Worm (Caenorhabditis elegans) whole organism, midembryonic: ENCODE data around the gene T28A11.4.

Experiments used
- T22C8.4 ChIP-seq: fragments of 200-800 bp; sonication (Bioruptor generic); IDR thresholded peaks from 2 replicates; pipeline ENCODE4 v1.3.6; 2022; ENCODE audit warnings: missing genetic modification characterization, missing compliant biosample characterization
- cog-1 ChIP-seq: sonication (generic microtip); optimal IDR thresholded peaks from 2 replicates; lab custom pipeline; 2016; ENCODE audit warnings: missing genetic modification characterization, missing compliant biosample characterization
- flt-1 ChIP-seq: fragments of 200-800 bp; sonication (Bioruptor generic); IDR thresholded peaks from 2 replicates; pipeline ENCODE4 v1.3.6; 2022; ENCODE audit warnings: missing genetic modification characterization, missing compliant biosample characterization
- klf-2 ChIP-seq: fragments of 200-800 bp; sonication (Bioruptor generic); conservative IDR thresholded peaks from 2 replicates; pipeline ENCODE4 v1.3.6; 2022; ENCODE audit warnings: missing genetic modification reagents, missing genetic modification characterization, missing compliant biosample characterization
- med-1 ChIP-seq: sonication (generic microtip); optimal IDR thresholded peaks from 2 replicates; lab custom pipeline; 2017; ENCODE audit warnings: missing genetic modification characterization, mild to moderate bottlenecking, missing compliant biosample characterization, antibody characterized with exemption, missing genetic modification reagents; ENCODE audit not compliant: insufficient read depth
- ref-1 ChIP-seq: fragments of 200-800 bp; sonication (Bioruptor generic); conservative IDR thresholded peaks from 2 replicates; pipeline ENCODE4 v1.3.6; 2022; ENCODE audit warnings: missing genetic modification reagents, missing genetic modification characterization, missing compliant biosample characterization
- tab-1 ChIP-seq: fragments of 200-800 bp; sonication (Bioruptor generic); IDR thresholded peaks from 2 replicates; pipeline ENCODE4 v1.3.6; 2022; ENCODE audit warnings: missing genetic modification characterization, missing compliant biosample characterization
- ztf-23 ChIP-seq: fragments of 200-800 bp; sonication (Bioruptor generic); IDR thresholded peaks from 2 replicates; pipeline ENCODE4 v1.3.6; 2022; ENCODE audit warnings: missing genetic modification reagents, missing genetic modification characterization, missing compliant biosample characterization
- ztf-29 ChIP-seq: fragments of 200-800 bp; sonication (Bioruptor generic); IDR thresholded peaks from 2 replicates; pipeline ENCODE4 v1.3.6; 2022; ENCODE audit warnings: missing genetic modification reagents, missing genetic modification characterization, missing compliant biosample characterization

The T28A11.4 gene

ce11 chrV:3284629-3285028, 10.8 kb downstream of the T28A11.4 start, which contains the start of gene F35F10.5:
Gene F35F10.5, plus strand, starts transcription at chrV:3284929.
- TF ChIP-seq klf-2 (GFP tag; lab: Robert Waterston, UW) (no peak), ztf-23 (GFP tag; lab: Robert Waterston, UW) (0 out of 2 replicates have a peak, but pooled peaks have one; percentile 25), flt-1 (GFP tag; lab: Robert Waterston, UW) (no peak), med-1 (GFP tag; lab: Kevin White, UChicago) (no peak)

DNA sequence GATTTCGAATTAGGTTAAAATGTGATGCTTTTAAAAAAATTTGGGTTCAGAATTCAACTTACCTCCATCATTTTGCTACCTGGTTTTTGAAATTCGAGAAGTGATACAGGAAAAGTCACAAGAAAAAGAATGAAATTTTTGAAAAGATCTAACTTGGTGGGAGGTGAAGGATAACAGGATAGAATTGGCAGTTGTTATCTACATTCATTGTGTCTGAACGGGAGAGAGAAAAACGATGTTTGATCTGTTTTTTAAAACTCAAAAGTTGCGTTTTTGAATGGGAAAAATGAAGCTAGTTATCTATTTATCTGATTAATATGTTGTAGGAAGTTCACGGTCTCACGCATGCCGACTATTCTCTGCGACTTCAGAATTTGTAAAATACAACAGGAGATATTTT, 13.5 kb downstream of the T28A11.4 start, which contains the start of gene F35F10.7:
Gene F35F10.7 (minus strand): TSS at position 101 of the 400 bp plus-strand sequence.
- TF ChIP-seq ztf-29 (GFP tag; lab: Robert Waterston, UW) (no peak), T22C8.4 (no peak), ztf-23 (GFP tag; lab: Robert Waterston, UW) (no peak), med-1 (GFP tag; lab: Kevin White, UChicago) (no peak), flt-1 (GFP tag; lab: Robert Waterston, UW) (no peak), klf-2 (GFP tag; lab: Robert Waterston, UW) (no peak), tab-1 (GFP tag; lab: Robert Waterston, UW) (no peak)

- TF ChIP-seq klf-2 (GFP tag; lab: Robert Waterston, UW) (no peak), flt-1 (GFP tag; lab: Robert Waterston, UW) (no peak), tab-1 (GFP tag; lab: Robert Waterston, UW) (no peak), ztf-23 (GFP tag; lab: Robert Waterston, UW) (no peak), ztf-29 (GFP tag; lab: Robert Waterston, UW) (no peak), ref-1 (no peak), med-1 (GFP tag; lab: Kevin White, UChicago) (no peak), T22C8.4 (no peak)
Observed at ce11 chrV:3288134-3288533, 14.3 kb downstream of the T28A11.4 start.

DNA sequence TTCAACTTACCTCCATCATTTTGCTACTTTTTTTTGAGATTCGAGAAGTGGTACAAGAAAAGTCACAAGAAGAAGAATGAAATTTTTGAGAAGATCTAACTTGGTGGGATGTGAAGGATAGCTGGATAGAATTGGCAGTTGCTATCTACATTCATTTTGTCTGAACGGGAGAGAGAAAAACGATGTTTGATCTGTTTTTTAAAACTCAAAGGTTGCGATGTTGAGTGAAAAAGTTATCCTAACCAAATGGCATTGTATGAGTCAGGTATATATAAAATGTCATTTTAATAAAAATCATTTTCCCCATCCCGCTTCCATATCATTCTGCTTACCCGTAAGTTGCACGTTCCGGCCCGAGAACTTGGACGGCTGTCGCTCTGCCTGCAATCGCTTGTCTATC, 15.4 kb downstream of the T28A11.4 start, which contains the start of gene F35F10.6:
Gene F35F10.6 (minus strand): TSS at position 101 of the 400 bp plus-strand sequence.
- TF ChIP-seq flt-1 (GFP tag; lab: Robert Waterston, UW) (no peak), cog-1 (tag; lab: Kevin White, UChicago) (no peak), ztf-23 (GFP tag; lab: Robert Waterston, UW) (no peak), ztf-29 (GFP tag; lab: Robert Waterston, UW) (no peak), med-1 (GFP tag; lab: Kevin White, UChicago) (no peak)

DNA sequence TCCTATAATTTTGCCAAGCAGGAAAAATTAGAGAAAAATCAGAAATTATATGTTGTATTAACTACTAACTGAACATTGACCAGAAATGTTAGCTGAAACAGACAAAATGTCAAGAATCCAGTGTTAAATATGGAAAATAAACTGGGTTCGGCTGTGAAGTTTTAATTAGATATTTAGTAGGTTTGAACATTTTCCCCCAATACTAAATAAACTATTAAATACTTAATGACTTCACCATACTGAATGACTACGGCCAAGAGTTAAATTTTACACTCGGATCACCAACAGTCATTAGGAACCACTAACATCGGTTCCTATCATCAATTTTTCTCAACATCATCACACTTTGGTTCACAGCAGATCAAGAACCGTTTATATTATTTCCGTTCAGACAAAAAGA, 21.5 kb downstream of the T28A11.4 start:
- TF ChIP-seq ref-1 (no peak), ztf-29 (GFP tag; lab: Robert Waterston, UW) (no peak), tab-1 (GFP tag; lab: Robert Waterston, UW) (no peak), T22C8.4 (no peak), cog-1 (tag; lab: Kevin White, UChicago) (no peak), klf-2 (GFP tag; lab: Robert Waterston, UW) (no peak), med-1 (GFP tag; lab: Kevin White, UChicago) (no peak), flt-1 (GFP tag; lab: Robert Waterston, UW) (no peak), ztf-23 (GFP tag; lab: Robert Waterston, UW) (no peak)

- TF ChIP-seq ztf-23 (GFP tag; lab: Robert Waterston, UW) (no peak), ztf-29 (GFP tag; lab: Robert Waterston, UW) (no peak), flt-1 (GFP tag; lab: Robert Waterston, UW) (no peak), T22C8.4 (no peak), ref-1 (no peak), klf-2 (GFP tag; lab: Robert Waterston, UW) (no peak)
Observed at ce11 chrV:3297764-3298163, 23.9 kb downstream of the T28A11.4 start, which contains the start of gene srx-122. Gene srx-122, minus strand, starts transcription at chrV:3297864.

ce11 chrV:3299437-3299836, 25.6 kb downstream of the T28A11.4 start:
- TF ChIP-seq ref-1 (no peak), med-1 (GFP tag; lab: Kevin White, UChicago) (no peak), T22C8.4 (no peak), flt-1 (GFP tag; lab: Robert Waterston, UW) (no peak), cog-1 (tag; lab: Kevin White, UChicago) (no peak), klf-2 (GFP tag; lab: Robert Waterston, UW) (no peak), ztf-23 (GFP tag; lab: Robert Waterston, UW) (no peak), ztf-29 (GFP tag; lab: Robert Waterston, UW) (no peak), tab-1 (GFP tag; lab: Robert Waterston, UW) (no peak)

ce11 chrV:3301898-3302297, 28.0 kb downstream of the T28A11.4 start, which contains the start of gene srbc-1:
Gene srbc-1, minus strand, starts transcription at chrV:3301998.
- TF ChIP-seq T22C8.4 (no peak), med-1 (GFP tag; lab: Kevin White, UChicago) (no peak), cog-1 (tag; lab: Kevin White, UChicago) (no peak), ztf-23 (GFP tag; lab: Robert Waterston, UW) (no peak), ztf-29 (GFP tag; lab: Robert Waterston, UW) (no peak)

DNA sequence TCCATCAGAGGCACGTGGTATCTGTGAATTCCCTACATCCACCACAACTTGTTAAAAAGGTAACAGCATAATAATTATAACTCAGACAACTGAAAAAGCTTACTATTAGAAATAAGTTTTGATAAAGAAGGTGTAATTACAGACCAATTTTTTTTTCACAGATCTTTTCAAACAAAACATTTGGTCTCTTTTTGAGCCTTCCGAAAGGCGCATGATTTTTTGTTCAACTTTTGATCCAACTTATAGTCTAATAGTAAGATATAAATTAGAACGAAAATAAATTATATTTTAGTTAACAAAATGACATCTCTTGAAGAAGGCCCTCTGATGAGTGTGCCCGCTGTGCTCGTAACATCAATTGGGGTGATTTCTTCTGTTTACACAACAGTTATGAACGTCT, 34.3 kb downstream of the T28A11.4 start, which contains the start of gene srbc-3:
Gene srbc-3 (plus strand): TSS at position 301 of the 400 bp plus-strand sequence.
- no peak for TF ChIP-seq ztf-29 (GFP tag; lab: Robert Waterston, UW)
- no peak for TF ChIP-seq klf-2 (GFP tag; lab: Robert Waterston, UW)
- TF ChIP-seq ref-1: no peak
- TF ChIP-seq flt-1 (GFP tag; lab: Robert Waterston, UW): no peak
- no peak for TF ChIP-seq tab-1 (GFP tag; lab: Robert Waterston, UW)
- TF ChIP-seq ztf-23 (GFP tag; lab: Robert Waterston, UW): no peak
- no peak for TF ChIP-seq cog-1 (tag; lab: Kevin White, UChicago)
- no peak for TF ChIP-seq T22C8.4
- no peak for TF ChIP-seq med-1 (GFP tag; lab: Kevin White, UChicago)
